Worm (Caenorhabditis elegans): ENCODE measurements around the gene C03H5.7.

- no peak for TF ChIP-seq nhr-76 (tag; optimal IDR thresholded peaks at IDR 0.05)
- no peak for TF ChIP-seq pha-4 (tag; optimal IDR thresholded peaks at IDR 0.05)
- TF ChIP-seq nhr-77 (tag; optimal IDR thresholded peaks at IDR 0.05) = no peak
- TF ChIP-seq unc-39 (tag; optimal IDR thresholded peaks at IDR 0.05) = no peak
- no peak for TF ChIP-seq fos-1 (tag; optimal IDR thresholded peaks at IDR 0.05)
- no peak for TF ChIP-seq mml-1 (tag; optimal IDR thresholded peaks at IDR 0.05)
- no peak for TF ChIP-seq nhr-67 (tag; optimal IDR thresholded peaks at IDR 0.05)
- TF ChIP-seq ztf-4 (tag; optimal IDR thresholded peaks at IDR 0.05) = no peak
- TF ChIP-seq fkh-10 (GFP tag; optimal IDR thresholded peaks at IDR 0.05) = no peak
- no peak for TF ChIP-seq nhr-43 (tag; optimal IDR thresholded peaks at IDR 0.05; ENCODE audit: poor library complexity, severe bottlenecking)
- no peak for TF ChIP-seq ama-1 (optimal IDR thresholded peaks at IDR 0.05)
- TF ChIP-seq lin-39 (tag; optimal IDR thresholded peaks at IDR 0.05) = peak; percentile 41
- no peak for TF ChIP-seq R02D3.7 (tag; optimal IDR thresholded peaks at IDR 0.05)
- no peak for TF ChIP-seq nhr-28 (tag; optimal IDR thresholded peaks at IDR 0.05)
Measured at ce11 chrII:400167-400566, 20.1 kb downstream of the C03H5.7 start.
